Fruit fly (Drosophila melanogaster): ENCODE results near the gene CG5555.
A peak's percentile ranks its signal among the peaks of the same experiment; 100 is the strongest.

Gene CG5555

dm6 chr3R:19162135-19162616 is 18.2 kb downstream of the CG5555 start, which contains the start of the genes CG42359 and Nsun5 (continued):
- TF ChIP-seq TFAM (GFP tag; optimal IDR thresholded peaks at IDR 0.05): peak; percentile 65
- peak; percentile 80 for TF ChIP-seq caup (GFP tag; optimal IDR thresholded peaks at IDR 0.05; ENCODE audit: severe bottlenecking)
- peak; percentile 87 for TF ChIP-seq MBD-R2 (GFP tag; IDR thresholded peaks at IDR 0.05)
- peak; percentile 83 for TF ChIP-seq CG6254 (GFP tag; optimal IDR thresholded peaks at IDR 0.05)
- TF ChIP-seq grau (tag; optimal IDR thresholded peaks at IDR 0.05): peak; percentile 86
- peak; percentile 92 for TF ChIP-seq Scr (GFP tag; IDR thresholded peaks at IDR 0.05; ENCODE audit: partially characterized antibody)
- TF ChIP-seq Sox102F (GFP tag; optimal IDR thresholded peaks at IDR 0.05): peak; percentile 90
- peak; percentile 85; the same call in 2 of the 3 replicates for TF ChIP-seq H15 (GFP tag; IDR thresholded peaks at IDR 0.05)
- TF ChIP-seq slp2 (GFP tag; optimal IDR thresholded peaks at IDR 0.05): peak; percentile 88
- TF ChIP-seq ara (GFP tag; IDR thresholded peaks at IDR 0.05): peak; percentile 89
- TF ChIP-seq Camta (GFP tag; optimal IDR thresholded peaks at IDR 0.05): peak; percentile 88
- TF ChIP-seq sqz (GFP tag; optimal IDR thresholded peaks at IDR 0.05): peak; percentile 93
- peak; percentile 33 for TF ChIP-seq Jarid2 (GFP tag; optimal IDR thresholded peaks at IDR 0.05)
- TF ChIP-seq CG18476 (GFP tag; optimal IDR thresholded peaks at IDR 0.05): peak; percentile 90
- peak; percentile 91 for TF ChIP-seq CG9727 (GFP tag; optimal IDR thresholded peaks at IDR 0.05)
- TF ChIP-seq CG10267 (tag; optimal IDR thresholded peaks at IDR 0.05): peak; percentile 92
- no peak for TF ChIP-seq z (GFP tag; IDR thresholded peaks at IDR 0.05)
- peak; percentile 85 for TF ChIP-seq Dad (GFP tag; optimal IDR thresholded peaks at IDR 0.05)
- TF ChIP-seq bsh (GFP tag; optimal IDR thresholded peaks at IDR 0.05): peak in 1 of 2 experiments; percentile 90
- TF ChIP-seq fd3F (GFP tag; optimal IDR thresholded peaks at IDR 0.05): peak; percentile 84
- no peak for TF ChIP-seq cad (GFP tag; optimal IDR thresholded peaks at IDR 0.05)
- 0 out of 2 replicates have a peak, but pooled peaks have one; percentile 32 for TF ChIP-seq Doc2 (GFP tag; IDR thresholded peaks at IDR 0.05)
- peak; percentile 75; the same call in 2 of the 3 replicates for TF ChIP-seq mld (GFP tag; IDR thresholded peaks at IDR 0.05; ENCODE audit: partially characterized antibody)
- TF ChIP-seq Trl (optimal IDR thresholded peaks at IDR 0.05): no peak
- peak; percentile 93 for TF ChIP-seq Trl (GFP tag; optimal IDR thresholded peaks at IDR 0.05)
- peak; percentile 92 for TF ChIP-seq gro (GFP tag; optimal IDR thresholded peaks at IDR 0.05)
- peak; percentile 28 for TF ChIP-seq CG6854 (GFP tag; optimal IDR thresholded peaks at IDR 0.05)
- TF ChIP-seq dpn (GFP tag; optimal IDR thresholded peaks at IDR 0.05): peak; percentile 93 to 95
- TF ChIP-seq zen2 (GFP tag; IDR thresholded peaks at IDR 0.05; ENCODE audit: partially characterized antibody): peak; percentile 85; the same call in 2 of the 3 replicates
- TF ChIP-seq dysf (GFP tag; IDR thresholded peaks at IDR 0.05): peak; percentile 87
- peak; percentile 51; the same call in 1 of the 2 replicates for TF ChIP-seq dimm (GFP tag; IDR thresholded peaks at IDR 0.05)
- TF ChIP-seq Oli (tag; optimal IDR thresholded peaks at IDR 0.05): peak; percentile 81
- TF ChIP-seq CG17829 (tag; optimal IDR thresholded peaks at IDR 0.05): peak; percentile 94
- peak; percentile 89 for TF ChIP-seq CG2678 (tag; optimal IDR thresholded peaks at IDR 0.05)
- peak; percentile 82 for TF ChIP-seq Atf3 (GFP tag; optimal IDR thresholded peaks at IDR 0.05)
- peak; percentile 83 for TF ChIP-seq CG17612 (GFP tag; IDR thresholded peaks at IDR 0.05)
- peak; percentile 91 for TF ChIP-seq CG10366 (GFP tag; IDR thresholded peaks at IDR 0.05)
- peak; percentile 85 for TF ChIP-seq wek (GFP tag; optimal IDR thresholded peaks at IDR 0.05)
- TF ChIP-seq CG6654 (GFP tag; optimal IDR thresholded peaks at IDR 0.05): peak; percentile 57
- peak; percentile 95 for TF ChIP-seq trem (tag; optimal IDR thresholded peaks at IDR 0.05)
- TF ChIP-seq Gug (GFP tag; IDR thresholded peaks at IDR 0.05): peak; percentile 89
- peak; percentile 71; the same call in 1 of the 2 replicates for TF ChIP-seq peb (GFP tag; IDR thresholded peaks at IDR 0.05)
- peak; percentile 70 for TF ChIP-seq CG30431 (GFP tag; optimal IDR thresholded peaks at IDR 0.05)
- TF ChIP-seq Side (GFP tag; optimal IDR thresholded peaks at IDR 0.05): peak; percentile 91
- TF ChIP-seq nerfin-1 (tag; optimal IDR thresholded peaks at IDR 0.05): peak; percentile 87
- peak; percentile 92 for TF ChIP-seq Ptx1 (GFP tag; IDR thresholded peaks at IDR 0.05)
- TF ChIP-seq E2f1 (GFP tag; IDR thresholded peaks at IDR 0.05): peak; percentile 86
- peak; percentile 89 for TF ChIP-seq sisA (GFP tag; IDR thresholded peaks at IDR 0.05)
- peak; percentile 85 for TF ChIP-seq CG4282 (GFP tag; optimal IDR thresholded peaks at IDR 0.05)
- TF ChIP-seq CG11696 (GFP tag; IDR thresholded peaks at IDR 0.05): peak; percentile 62; the same call in 1 of the 2 replicates
